Worm (Caenorhabditis elegans) whole organism, L4/young adult: ENCODE measurements around the gene B0228.7.

Source experiments
- dao-5 ChIP-seq: sonication (generic microtip); optimal IDR thresholded peaks from 2 replicates; lab custom pipeline; 2016; ENCODE audit warnings: missing genotype, missing genetic modification characterization, moderate library complexity, missing compliant biosample characterization
- him-1 ChIP-seq: sonication (generic microtip); optimal IDR thresholded peaks from 2 replicates; lab custom pipeline; 2016; ENCODE audit warnings: missing genotype, missing genetic modification reagents, missing genetic modification characterization, missing compliant biosample characterization

ce11 chrII:7769254-7769653 lies 10.4 kb upstream of the B0228.7 start:
- TF ChIP-seq him-1 (no peak), dao-5 (tag; lab: Kevin White, UChicago) (no peak)
